Worm (Caenorhabditis elegans) whole organism, L4/young adult: ENCODE measurements around the gene srw-16.

Source experiments
- W03F9.2 ChIP-seq: fragments of 150-350 bp; optimal IDR thresholded peaks from 2 replicates; lab custom pipeline; 2014; ENCODE audit warnings: missing biosample characterization, missing genetic modification characterization
- dao-5 ChIP-seq: sonication (generic microtip); optimal IDR thresholded peaks from 2 replicates; lab custom pipeline; 2016; ENCODE audit warnings: missing genotype, missing genetic modification characterization, moderate library complexity, missing compliant biosample characterization

- TF ChIP-seq W03F9.2: no peak
- no peak for TF ChIP-seq dao-5 (tag; lab: Kevin White, UChicago)
Observed at ce11 chrV:15315827-15316527, 41.3 kb upstream of the srw-16 start, which contains the start of the genes srt-22 and nhr-246.
